Worm (Caenorhabditis elegans) whole organism, mixed stage, embryonic: ENCODE measurements around the gene C25E10.12.

Experiments
- M03D4.4 ChIP-seq: sonication (generic microtip); optimal IDR thresholded peaks from 2 replicates; lab custom pipeline; 2017; ENCODE audit warnings: mild to moderate bottlenecking, missing genetic modification characterization, missing compliant biosample characterization
- ceh-39 ChIP-seq: fragments of 150-350 bp; optimal IDR thresholded peaks from 2 replicates; lab custom pipeline; 2014; ENCODE audit warnings: missing biosample characterization, missing genetic modification characterization
- ceh-43 ChIP-seq: fragments of 200-800 bp; sonication (Bioruptor generic); optimal IDR thresholded peaks from 2 replicates; lab custom pipeline; 2018; ENCODE audit warnings: mild to moderate bottlenecking, missing genetic modification characterization, moderate library complexity, missing compliant biosample characterization
- lsy-2 ChIP-seq: fragments of 150-350 bp; optimal IDR thresholded peaks from 2 replicates; lab custom pipeline; 2014; ENCODE audit warnings: missing biosample characterization, missing genetic modification characterization
- mab-5 ChIP-seq: fragments of 150-350 bp; optimal IDR thresholded peaks from 2 replicates; lab custom pipeline; 2014; ENCODE audit warnings: missing biosample characterization, missing genetic modification characterization
- nhr-76 ChIP-seq: sonication (generic microtip); optimal IDR thresholded peaks from 2 replicates; lab custom pipeline; 2017; ENCODE audit warnings: missing biosample characterization, missing genetic modification characterization
- pha-4 ChIP-seq: fragments of 150-350 bp; optimal IDR thresholded peaks from 2 replicates; lab custom pipeline; 2018; ENCODE audit warnings: missing biosample characterization, missing genetic modification reagents, missing genetic modification characterization
- snpc-4 ChIP-seq: fragments of 150-350 bp; optimal IDR thresholded peaks from 2 replicates; lab custom pipeline; 2014; ENCODE audit warnings: missing biosample characterization, missing genetic modification characterization
- unc-39 ChIP-seq: fragments of 150-350 bp; optimal IDR thresholded peaks from 2 replicates; lab custom pipeline; 2014; ENCODE audit warnings: missing biosample characterization, missing genetic modification characterization

DNA sequence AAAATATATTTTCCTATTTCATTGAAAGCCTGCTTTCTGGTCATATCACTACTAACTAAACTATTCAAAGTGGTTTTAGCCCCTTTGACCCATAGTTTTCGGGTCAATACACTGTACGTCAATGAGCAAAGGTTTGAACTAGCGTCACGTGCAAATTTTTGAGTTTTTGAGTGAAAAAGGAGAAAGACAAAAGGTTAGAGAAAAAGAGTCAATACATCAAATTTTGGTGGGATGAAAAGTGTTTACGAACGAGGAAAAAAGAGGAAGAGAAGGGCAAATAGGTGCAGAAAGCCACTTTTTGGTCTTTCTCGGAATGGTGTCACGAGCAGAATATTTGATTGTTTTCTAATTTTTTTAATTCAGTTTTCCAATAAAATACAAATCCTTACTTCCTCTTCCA lies 13.6 kb upstream of the C25E10.12 start:
- TF ChIP-seq ceh-43 (GFP tag; lab: Kevin White, UChicago): no peak
- TF ChIP-seq unc-39 (tag; lab: Kevin White, UChicago): no peak
- TF ChIP-seq snpc-4 (tag; lab: Kevin White, UChicago): no peak
- no peak for TF ChIP-seq mab-5
- no peak for TF ChIP-seq pha-4 (tag; lab: Kevin White, UChicago)
- TF ChIP-seq M03D4.4 (tag; lab: Kevin White, UChicago): no peak
- no peak for TF ChIP-seq ceh-39
- no peak for TF ChIP-seq lsy-2
- TF ChIP-seq nhr-76 (tag; lab: Kevin White, UChicago): no peak
